Worm (Caenorhabditis elegans) whole organism, L3 larva: ENCODE data around the gene B0524.6.

Experiments
- R02D3.7 ChIP-seq: fragments of 150-350 bp; optimal IDR thresholded peaks from 2 replicates; lab custom pipeline; 2014; ENCODE audit warnings: missing biosample characterization, missing genetic modification characterization
- ZK546.5 ChIP-seq: sonication (generic microtip); optimal IDR thresholded peaks from 2 replicates; lab custom pipeline; 2017; ENCODE audit warnings: missing biosample characterization, missing genetic modification characterization
- aly-2 ChIP-seq: fragments of 150-350 bp; optimal IDR thresholded peaks from 2 replicates; lab custom pipeline; 2014; ENCODE audit warnings: missing biosample characterization, missing genetic modification characterization
- ama-1 ChIP-seq: fragments of 150-350 bp; optimal IDR thresholded peaks from 2 replicates; lab custom pipeline; 2018
- ceh-16 ChIP-seq: sonication (generic microtip); optimal IDR thresholded peaks from 2 replicates; lab custom pipeline; 2017; ENCODE audit warnings: missing biosample characterization, missing genetic modification characterization
- ceh-28 ChIP-seq: fragments of 150-350 bp; optimal IDR thresholded peaks from 2 replicates; lab custom pipeline; 2014; ENCODE audit warnings: missing biosample characterization, missing genetic modification reagents, missing genetic modification characterization
- ceh-82 ChIP-seq: fragments of 150-350 bp; optimal IDR thresholded peaks from 2 replicates; lab custom pipeline; 2014; ENCODE audit warnings: missing biosample characterization, missing genetic modification characterization
- ceh-9 ChIP-seq: sonication (generic microtip); optimal IDR thresholded peaks from 2 replicates; lab custom pipeline; 2018; ENCODE audit warnings: missing biosample characterization, missing genetic modification characterization
- egl-27 ChIP-seq: sonication (generic microtip); optimal IDR thresholded peaks from 4 replicates; lab custom pipeline; 2017; ENCODE audit warnings: missing biosample characterization, missing genetic modification reagents, missing genetic modification characterization
- egl-5 ChIP-seq: fragments of 150-350 bp; optimal IDR thresholded peaks from 2 replicates; lab custom pipeline; 2017; ENCODE audit warnings: missing biosample characterization, missing genetic modification reagents, missing genetic modification characterization, inconsistent platforms
- elt-1 ChIP-seq: fragments of 150-350 bp; optimal IDR thresholded peaks from 2 replicates; lab custom pipeline; 2014; ENCODE audit warnings: missing biosample characterization, missing genetic modification characterization
- elt-3 ChIP-seq, 3 experiments: fragments of 150-350 bp in 1 of 3; sonication (generic microtip) in 2 of 3; optimal IDR thresholded peaks; 2 replicates in 2 of 3; 4 replicates in 1 of 3; lab custom pipeline; 2014 to 2017; ENCODE audit warnings: missing biosample characterization in 3 of 3, missing genetic modification characterization in 3 of 3
- fkh-10 ChIP-seq: sonication (generic microtip); optimal IDR thresholded peaks from 2 replicates; lab custom pipeline; 2017; ENCODE audit warnings: missing biosample characterization, missing genetic modification reagents, missing genetic modification characterization
- fkh-2 ChIP-seq: fragments of 150-350 bp; optimal IDR thresholded peaks from 2 replicates; lab custom pipeline; 2014; ENCODE audit warnings: missing biosample characterization, missing genetic modification reagents, missing genetic modification characterization
- fos-1 ChIP-seq: fragments of 150-350 bp; optimal IDR thresholded peaks from 2 replicates; lab custom pipeline; 2014; ENCODE audit warnings: missing biosample characterization, missing genetic modification characterization
- hmg-11 ChIP-seq: sonication (generic microtip); optimal IDR thresholded peaks from 2 replicates; lab custom pipeline; 2016; ENCODE audit warnings: missing genetic modification characterization, missing compliant biosample characterization
- jun-1 ChIP-seq: fragments of 150-350 bp; optimal IDR thresholded peaks from 2 replicates; lab custom pipeline; 2014; ENCODE audit warnings: missing biosample characterization, missing genetic modification reagents, missing genetic modification characterization
- lin-15B ChIP-seq: fragments of 150-350 bp; optimal IDR thresholded peaks from 2 replicates; lab custom pipeline; 2014; ENCODE audit warnings: missing biosample characterization, missing genetic modification characterization
- lin-39 ChIP-seq: fragments of 150-350 bp; optimal IDR thresholded peaks from 2 replicates; lab custom pipeline; 2018; ENCODE audit warnings: missing biosample characterization, missing genetic modification reagents, missing genetic modification characterization
- lsy-12 ChIP-seq: sonication (generic microtip); optimal IDR thresholded peaks from 2 replicates; lab custom pipeline; 2016; ENCODE audit warnings: mild to moderate bottlenecking, missing genetic modification characterization, missing compliant biosample characterization
- mdl-1 ChIP-seq: fragments of 150-350 bp; optimal IDR thresholded peaks from 2 replicates; lab custom pipeline; 2014; ENCODE audit warnings: missing biosample characterization, missing genetic modification characterization
- mml-1 ChIP-seq: fragments of 150-350 bp; sonication (generic microtip); optimal IDR thresholded peaks from 3 replicates; lab custom pipeline; 2014; ENCODE audit warnings: missing biosample characterization, missing genetic modification characterization
- nfya-1 ChIP-seq: sonication (generic microtip); optimal IDR thresholded peaks from 2 replicates; lab custom pipeline; 2017; ENCODE audit warnings: missing genetic modification characterization, mild to moderate bottlenecking, missing compliant biosample characterization, antibody characterized with exemption, moderate library complexity; ENCODE audit not compliant: insufficient read depth
- nhr-11 ChIP-seq: fragments of 150-350 bp; optimal IDR thresholded peaks from 2 replicates; lab custom pipeline; 2014; ENCODE audit warnings: missing biosample characterization, missing genetic modification characterization
- nhr-12 ChIP-seq: fragments of 150-350 bp; optimal IDR thresholded peaks from 2 replicates; lab custom pipeline; 2014; ENCODE audit warnings: missing biosample characterization, missing genetic modification characterization
- nhr-23 ChIP-seq: fragments of 150-350 bp; optimal IDR thresholded peaks from 2 replicates; lab custom pipeline; 2014; ENCODE audit warnings: missing biosample characterization, missing genetic modification reagents, missing genetic modification characterization
- nhr-237 ChIP-seq: fragments of 150-350 bp; optimal IDR thresholded peaks from 2 replicates; lab custom pipeline; 2014; ENCODE audit warnings: missing biosample characterization, missing genetic modification characterization
- nhr-25 ChIP-seq: sonication (generic microtip); optimal IDR thresholded peaks from 2 replicates; lab custom pipeline; 2017; ENCODE audit warnings: missing biosample characterization, missing genetic modification characterization
- nhr-28 ChIP-seq: fragments of 150-350 bp; optimal IDR thresholded peaks from 2 replicates; lab custom pipeline; 2014; ENCODE audit warnings: missing biosample characterization, missing genetic modification characterization
- nhr-43 ChIP-seq: sonication (generic microtip); optimal IDR thresholded peaks from 2 replicates; lab custom pipeline; 2016; ENCODE audit warnings: mild to moderate bottlenecking, missing genetic modification characterization, missing compliant biosample characterization; ENCODE audit not compliant: poor library complexity, severe bottlenecking
- nhr-67 ChIP-seq: fragments of 150-350 bp; optimal IDR thresholded peaks from 2 replicates; lab custom pipeline; 2014; ENCODE audit warnings: missing biosample characterization, missing genetic modification characterization
- nhr-77 ChIP-seq: fragments of 150-350 bp; optimal IDR thresholded peaks from 2 replicates; lab custom pipeline; 2014; ENCODE audit warnings: missing biosample characterization, missing genetic modification characterization
- pha-4 ChIP-seq: fragments of 150-350 bp; optimal IDR thresholded peaks from 2 replicates; lab custom pipeline; 2014; ENCODE audit warnings: missing biosample characterization, missing genetic modification reagents, missing genetic modification characterization
- sea-2 ChIP-seq: fragments of 150-350 bp; sonication (generic microtip); optimal IDR thresholded peaks from 4 replicates; lab custom pipeline; 2014; ENCODE audit warnings: missing biosample characterization, missing genetic modification reagents, missing genetic modification characterization
- skn-1 ChIP-seq: fragments of 150-350 bp; optimal IDR thresholded peaks from 2 replicates; lab custom pipeline; 2014; ENCODE audit warnings: missing biosample characterization, missing genetic modification characterization
- snpc-4 ChIP-seq: fragments of 150-350 bp; optimal IDR thresholded peaks from 2 replicates; lab custom pipeline; 2014; ENCODE audit warnings: missing biosample characterization, missing genetic modification characterization
- tbx-2 ChIP-seq: sonication (generic microtip); optimal IDR thresholded peaks from 2 replicates; lab custom pipeline; 2016; ENCODE audit warnings: mild to moderate bottlenecking, missing genetic modification characterization, missing compliant biosample characterization
- unc-62 ChIP-seq: fragments of 150-350 bp; sonication (generic microtip); optimal IDR thresholded peaks from 4 replicates; lab custom pipeline; 2014; ENCODE audit warnings: missing biosample characterization, missing genetic modification reagents, missing genetic modification characterization
- zag-1 ChIP-seq: fragments of 150-350 bp; optimal IDR thresholded peaks from 2 replicates; lab custom pipeline; 2014; ENCODE audit warnings: missing biosample characterization, missing genetic modification characterization
- ztf-11 ChIP-seq: fragments of 150-350 bp; optimal IDR thresholded peaks from 2 replicates; lab custom pipeline; 2014; ENCODE audit warnings: missing biosample characterization, missing genetic modification characterization
- ztf-4 ChIP-seq: fragments of 150-350 bp; optimal IDR thresholded peaks from 2 replicates; lab custom pipeline; 2014; ENCODE audit warnings: missing biosample characterization, missing genetic modification characterization

B0524.6 gene

ce11 chrIII:1923419-1924318 lies 18.2 kb upstream of the B0524.6 start:
- TF ChIP-seq nhr-12 (tag; lab: Kevin White, UChicago) = no peak
- TF ChIP-seq ztf-11 (tag; lab: Kevin White, UChicago) = no peak
- peak; percentile 77 for TF ChIP-seq hmg-11 (tag; lab: Kevin White, UChicago)
- TF ChIP-seq ZK546.5 = no peak
- TF ChIP-seq skn-1 (tag; lab: Kevin White, UChicago) = peak; percentile 60
- peak; percentile 94 for TF ChIP-seq nhr-23 (tag; lab: Kevin White, UChicago)
- TF ChIP-seq elt-1 = peak; percentile 92
- peak; percentile 29 for TF ChIP-seq nhr-11
- peak; percentile 16 for TF ChIP-seq ama-1 (lab: Kevin White, UChicago)
- TF ChIP-seq nhr-67 (tag; lab: Kevin White, UChicago) = no peak
- peak; percentile 84 for TF ChIP-seq lsy-12 (tag; lab: Kevin White, UChicago)
- no peak for TF ChIP-seq nhr-237
- peak; percentile 58 for TF ChIP-seq lin-15B (tag; lab: Kevin White, UChicago)
- peak; percentile 73 for TF ChIP-seq tbx-2 (tag; lab: Kevin White, UChicago)
- peak; percentile 57 for TF ChIP-seq sea-2 (GFP tag; lab: Kevin White, UChicago)
- TF ChIP-seq fkh-10 (GFP tag; lab: Kevin White, UChicago) = peak; percentile 46
- TF ChIP-seq ceh-28 = peak; percentile 68
- peak; percentile 57 for TF ChIP-seq R02D3.7 (tag; lab: Kevin White, UChicago)
- TF ChIP-seq elt-3 (tag; optimal IDR thresholded peaks at IDR 0.05; lab: Kevin White, UChicago) = peak in 1 of 3 experiments; percentile 49
- TF ChIP-seq lin-39 = peak; percentile 100
- peak; percentile 89 for TF ChIP-seq pha-4 (tag; lab: Kevin White, UChicago)
- TF ChIP-seq snpc-4 (tag; lab: Kevin White, UChicago) = peak; percentile 46
- peak; percentile 33 for TF ChIP-seq zag-1 (tag; lab: Kevin White, UChicago)
- peak; percentile 72 for TF ChIP-seq egl-5 (tag; lab: Kevin White, UChicago)
- TF ChIP-seq fkh-2 (tag; lab: Kevin White, UChicago) = no peak
- peak; percentile 12 for TF ChIP-seq fos-1
- TF ChIP-seq jun-1 (tag; lab: Kevin White, UChicago) = peak; percentile 91
- peak; percentile 46 for TF ChIP-seq ceh-16 (tag; lab: Kevin White, UChicago)
- TF ChIP-seq egl-27 (tag; lab: Kevin White, UChicago) = peak; percentile 96
- peak; percentile 65 for TF ChIP-seq ceh-82 (tag; lab: Kevin White, UChicago)
- TF ChIP-seq unc-62 (GFP tag; lab: Kevin White, UChicago) = peak; percentile 96
- peak; percentile 56 for TF ChIP-seq mdl-1 (tag; lab: Kevin White, UChicago)
- TF ChIP-seq ztf-4 (tag; lab: Kevin White, UChicago) = no peak
- peak; percentile 85 for TF ChIP-seq nhr-43 (tag; lab: Kevin White, UChicago)
- TF ChIP-seq nhr-28 = no peak
- peak; percentile 97 for TF ChIP-seq nhr-25
- TF ChIP-seq nfya-1 = peak; percentile 92

ce11 chrIII:1922516-1922915 lies 17.1 kb upstream of the B0524.6 start:
- TF ChIP-seq nhr-237 (no peak), ztf-11 (tag; lab: Kevin White, UChicago) (no peak), mml-1 (tag; lab: Kevin White, UChicago) (no peak), snpc-4 (tag; lab: Kevin White, UChicago) (no peak), ztf-4 (tag; lab: Kevin White, UChicago) (no peak), ceh-9 (tag; lab: Kevin White, UChicago) (no peak)

ce11 chrIII:1922081-1922480 lies 16.6 kb upstream of the B0524.6 start:
- no peak for TF ChIP-seq nhr-28
- no peak for TF ChIP-seq nhr-67 (tag; lab: Kevin White, UChicago)
- TF ChIP-seq nhr-43 (tag; lab: Kevin White, UChicago) = no peak
- no peak for TF ChIP-seq elt-3 (tag; optimal IDR thresholded peaks at IDR 0.05; lab: Kevin White, UChicago)
- no peak for TF ChIP-seq jun-1 (tag; lab: Kevin White, UChicago)
- TF ChIP-seq nhr-11 = no peak
- no peak for TF ChIP-seq nhr-77 (tag; lab: Kevin White, UChicago)
- TF ChIP-seq R02D3.7 (tag; lab: Kevin White, UChicago) = no peak
- no peak for TF ChIP-seq aly-2 (tag; lab: Kevin White, UChicago)
- TF ChIP-seq unc-62 (GFP tag; lab: Kevin White, UChicago) = no peak
